Fruit fly (Drosophila melanogaster) whole organism, embryonic: ENCODE measurements around the gene Trim9.

Experiments used
- Abd-B ChIP-seq: fragments of 200-800 bp; sonication (Bioruptor generic); optimal IDR thresholded peaks from 2 replicates; lab custom pipeline; 2018; ENCODE audit warnings: missing biosample characterization, mild to moderate bottlenecking, missing genetic modification characterization, moderate library complexity
- Atf-2 ChIP-seq: fragments of 200-800 bp; sonication (Bioruptor generic); optimal IDR thresholded peaks from 2 replicates; lab custom pipeline; 2016; ENCODE audit warnings: missing biosample characterization, missing genetic modification characterization
- Bgb ChIP-seq: fragments of 200-800 bp; sonication (Bioruptor generic); IDR thresholded peaks from 2 replicates; pipeline ENCODE4 v1.3.6; 2022; ENCODE audit warnings: missing biosample characterization, missing genetic modification characterization; ENCODE audit not compliant: partially characterized antibody
- CG1024 ChIP-seq: fragments of 200-800 bp; sonication (Bioruptor generic); IDR thresholded peaks from 2 replicates; pipeline ENCODE4 v1.3.6; 2022; ENCODE audit warnings: missing biosample characterization, missing genetic modification characterization
- CG10321 ChIP-seq: fragments of 200-800 bp; sonication (Bioruptor generic); IDR thresholded peaks from 2 replicates; pipeline ENCODE4 v1.3.6; 2022; ENCODE audit warnings: missing biosample characterization, missing genetic modification characterization
- CG12942 ChIP-seq: fragments of 200-800 bp; sonication (Bioruptor generic); optimal IDR thresholded peaks from 3 replicates; lab custom pipeline; 2016; ENCODE audit warnings: missing biosample characterization, missing genetic modification characterization
- CG13424 ChIP-seq: fragments of 200-800 bp; sonication (Bioruptor generic); optimal IDR thresholded peaks from 2 replicates; lab custom pipeline; 2019; ENCODE audit warnings: missing biosample characterization, mild to moderate bottlenecking, missing genetic modification characterization, moderate library complexity
- CG14014 ChIP-seq: fragments of 200-800 bp; sonication (Bioruptor generic); IDR thresholded peaks from 2 replicates; pipeline ENCODE4 v1.3.6; 2022; ENCODE audit warnings: missing biosample characterization, missing genetic modification characterization
- CG15696 ChIP-seq: fragments of 200-800 bp; sonication (Bioruptor generic); optimal IDR thresholded peaks from 2 replicates; lab custom pipeline; 2019; ENCODE audit warnings: missing biosample characterization, mild to moderate bottlenecking, missing genetic modification characterization, moderate library complexity
- CG16779 ChIP-seq: fragments of 200-800 bp; sonication (Bioruptor generic); IDR thresholded peaks from 2 replicates; pipeline ENCODE4 v1.3.6; 2022; ENCODE audit warnings: missing biosample characterization, missing genetic modification characterization
- CG17802 ChIP-seq: fragments of 200-800 bp; sonication (Bioruptor generic); optimal IDR thresholded peaks from 2 replicates; lab custom pipeline; 2018; ENCODE audit warnings: missing biosample characterization, mild to moderate bottlenecking, missing genetic modification characterization, moderate library complexity
- CG18599 ChIP-seq: fragments of 200-800 bp; sonication (Bioruptor generic); optimal IDR thresholded peaks from 3 replicates; lab custom pipeline; 2017; ENCODE audit warnings: missing biosample characterization, missing genetic modification characterization, mild to moderate bottlenecking, moderate library complexity, missing genetic modification reagents
- CG2199 ChIP-seq: fragments of 200-800 bp; sonication (Bioruptor generic); IDR thresholded peaks from 3 replicates; pipeline ENCODE4 v1.3.6; 2022; ENCODE audit warnings: missing biosample characterization, missing genetic modification characterization
- CG2202 ChIP-seq: fragments of 200-800 bp; sonication (Bioruptor generic); optimal IDR thresholded peaks from 2 replicates; lab custom pipeline; 2018; ENCODE audit warnings: missing biosample characterization, mild to moderate bottlenecking, missing genetic modification characterization
- CG31388 ChIP-seq: fragments of 200-800 bp; sonication (Bioruptor generic); optimal IDR thresholded peaks from 2 replicates; lab custom pipeline; 2016; ENCODE audit warnings: missing biosample characterization, missing genetic modification characterization
- CG31441 ChIP-seq: fragments of 200-800 bp; sonication (Bioruptor generic); IDR thresholded peaks from 2 replicates; pipeline ENCODE4 v1.3.6; 2022; ENCODE audit warnings: missing biosample characterization, missing genetic modification characterization
- CG3281 ChIP-seq: fragments of 200-800 bp; sonication (Bioruptor generic); optimal IDR thresholded peaks from 3 replicates; lab custom pipeline; 2017; ENCODE audit warnings: missing biosample characterization, mild to moderate bottlenecking, missing genetic modification characterization
- CG6683 ChIP-seq: fragments of 200-800 bp; sonication (Bioruptor generic); optimal IDR thresholded peaks from 2 replicates; lab custom pipeline; 2017; ENCODE audit warnings: missing biosample characterization, mild to moderate bottlenecking, missing genetic modification characterization, missing genetic modification reagents
- CG6813 ChIP-seq: fragments of 200-800 bp; sonication (Bioruptor generic); optimal IDR thresholded peaks from 2 replicates; lab custom pipeline; 2017; ENCODE audit warnings: missing biosample characterization, missing genetic modification characterization, mild to moderate bottlenecking, moderate library complexity, missing genetic modification reagents
- CG7987 ChIP-seq: fragments of 200-800 bp; sonication (Bioruptor generic); optimal IDR thresholded peaks from 2 replicates; lab custom pipeline; 2018; ENCODE audit warnings: missing biosample characterization, mild to moderate bottlenecking, missing genetic modification characterization, moderate library complexity
- CG8359 ChIP-seq: fragments of 200-800 bp; sonication (Bioruptor generic); optimal IDR thresholded peaks from 2 replicates; lab custom pipeline; 2017; ENCODE audit warnings: missing biosample characterization, mild to moderate bottlenecking, missing genetic modification characterization, borderline replicate concordance
- CG9727 ChIP-seq: fragments of 200-800 bp; sonication (Bioruptor generic); optimal IDR thresholded peaks from 3 replicates; lab custom pipeline; 2017; ENCODE audit warnings: missing biosample characterization, mild to moderate bottlenecking, missing genetic modification characterization
- D19B ChIP-seq: fragments of 200-800 bp; sonication (Bioruptor generic); optimal IDR thresholded peaks from 2 replicates; lab custom pipeline; 2017; ENCODE audit warnings: missing biosample characterization, mild to moderate bottlenecking, missing genetic modification characterization
- Deaf1 ChIP-seq: fragments of 200-800 bp; optimal IDR thresholded peaks from 3 replicates; lab custom pipeline; 2019; ENCODE audit warnings: missing biosample characterization, mild to moderate bottlenecking, missing genetic modification characterization, moderate library complexity
- Dip3 ChIP-seq: fragments of 200-800 bp; sonication (Bioruptor generic); optimal IDR thresholded peaks from 3 replicates; lab custom pipeline; 2016; ENCODE audit warnings: missing biosample characterization, missing genetic modification characterization
- Dref ChIP-seq: fragments of 200-800 bp; sonication (Bioruptor generic); IDR thresholded peaks from 2 replicates; pipeline ENCODE4 v1.3.6; 2022; ENCODE audit warnings: missing biosample characterization, missing genetic modification characterization
- HHEX ChIP-seq: fragments of 200-800 bp; sonication (Bioruptor generic); optimal IDR thresholded peaks from 3 replicates; lab custom pipeline; 2017; ENCODE audit warnings: missing biosample characterization, mild to moderate bottlenecking, missing genetic modification characterization, missing genetic modification reagents
- HLH3B ChIP-seq: fragments of 200-800 bp; sonication (Bioruptor generic); IDR thresholded peaks from 2 replicates; pipeline ENCODE4 v1.3.6; 2022; ENCODE audit warnings: missing biosample characterization, missing genetic modification characterization
- HLH54F ChIP-seq: fragments of 200-800 bp; sonication (Bioruptor generic); optimal IDR thresholded peaks from 3 replicates; lab custom pipeline; 2016; ENCODE audit warnings: missing biosample characterization, missing genetic modification characterization
- NK7.1 ChIP-seq: fragments of 200-800 bp; sonication (Bioruptor generic); optimal IDR thresholded peaks from 3 replicates; lab custom pipeline; 2016; ENCODE audit warnings: missing biosample characterization, missing genetic modification characterization
- Nf-YB ChIP-seq: fragments of 200-800 bp; sonication (Bioruptor generic); optimal IDR thresholded peaks from 3 replicates; lab custom pipeline; 2019; ENCODE audit warnings: missing biosample characterization, mild to moderate bottlenecking, missing genetic modification characterization, moderate library complexity
- Sry-β ChIP-seq: fragments of 200-800 bp; sonication (Bioruptor generic); optimal IDR thresholded peaks from 2 replicates; lab custom pipeline; 2018; ENCODE audit warnings: missing biosample characterization, mild to moderate bottlenecking, missing genetic modification characterization, moderate library complexity
- Trl ChIP-seq, 3 experiments: fragments of >200 bp in 2 of 3; fragments of 200-800 bp in 1 of 3; sonication (Bioruptor generic) in 1 of 3; optimal IDR thresholded peaks; 2 replicates in 1 of 3; 3 replicates in 2 of 3; lab custom pipeline; 2016 to 2017; ENCODE audit warnings: missing biosample characterization in 1 of 3, missing genetic modification characterization in 1 of 3
- ac ChIP-seq: fragments of 200-800 bp; sonication (Bioruptor generic); optimal IDR thresholded peaks from 3 replicates; lab custom pipeline; 2017; ENCODE audit warnings: missing biosample characterization, mild to moderate bottlenecking, missing genetic modification characterization
- chn ChIP-seq: fragments of 200-800 bp; sonication (Bioruptor generic); optimal IDR thresholded peaks from 2 replicates; lab custom pipeline; 2016; ENCODE audit warnings: missing biosample characterization, missing genetic modification characterization
- croc ChIP-seq: fragments of 200-800 bp; sonication (Bioruptor generic); conservative IDR thresholded peaks from 3 replicates; pipeline ENCODE4 v1.3.6; 2022; ENCODE audit warnings: missing biosample characterization, missing genetic modification characterization
- eyg ChIP-seq: fragments of 200-800 bp; sonication (Bioruptor generic); optimal IDR thresholded peaks from 3 replicates; lab custom pipeline; 2016; ENCODE audit warnings: missing biosample characterization, missing genetic modification characterization
- fu2 ChIP-seq: fragments of 200-800 bp; sonication (Bioruptor generic); optimal IDR thresholded peaks from 2 replicates; lab custom pipeline; 2016; ENCODE audit warnings: missing biosample characterization, missing genetic modification characterization
- gsb-n ChIP-seq: fragments of 200-800 bp; sonication (Bioruptor generic); optimal IDR thresholded peaks from 3 replicates; lab custom pipeline; 2018; ENCODE audit warnings: missing biosample characterization, mild to moderate bottlenecking, missing genetic modification characterization
- hth ChIP-seq: fragments of >200 bp; optimal IDR thresholded peaks from 2 replicates; lab custom pipeline; 2017; ENCODE audit warnings: inconsistent platforms
- ind ChIP-seq: fragments of 200-800 bp; sonication (Bioruptor generic); optimal IDR thresholded peaks from 3 replicates; lab custom pipeline; 2016; ENCODE audit warnings: missing biosample characterization, missing genetic modification characterization
- org-1 ChIP-seq: fragments of 200-800 bp; sonication (Bioruptor generic); optimal IDR thresholded peaks from 2 replicates; lab custom pipeline; 2017; ENCODE audit warnings: missing biosample characterization, missing genetic modification characterization
- pzg ChIP-seq: fragments of 200-800 bp; sonication (Bioruptor generic); optimal IDR thresholded peaks from 3 replicates; lab custom pipeline; 2018; ENCODE audit warnings: missing biosample characterization, mild to moderate bottlenecking, missing genetic modification characterization, moderate library complexity
- repo ChIP-seq: fragments of 200-800 bp; sonication (Bioruptor generic); optimal IDR thresholded peaks from 2 replicates; lab custom pipeline; 2016; ENCODE audit warnings: missing biosample characterization, missing genetic modification characterization
- row ChIP-seq: fragments of 200-800 bp; sonication (Bioruptor generic); IDR thresholded peaks from 3 replicates; pipeline ENCODE4 v1.3.6; 2022; ENCODE audit warnings: missing biosample characterization, missing genetic modification characterization
- scrt ChIP-seq: fragments of 200-800 bp; sonication (Bioruptor generic); optimal IDR thresholded peaks from 2 replicates; lab custom pipeline; 2018; ENCODE audit warnings: missing biosample characterization, mild to moderate bottlenecking, missing genetic modification characterization, moderate library complexity
- sd ChIP-seq: fragments of 200-800 bp; sonication (Bioruptor generic); optimal IDR thresholded peaks from 3 replicates; lab custom pipeline; 2018; ENCODE audit warnings: missing biosample characterization, mild to moderate bottlenecking, missing genetic modification characterization, moderate library complexity
- sens ChIP-seq: fragments of 200-800 bp; sonication (Bioruptor generic); peaks from one replicate; lab custom pipeline; 2016; ENCODE audit warnings: missing biosample characterization, missing genetic modification characterization
- vnd ChIP-seq: fragments of 200-800 bp; sonication (Bioruptor generic); IDR thresholded peaks from 3 replicates; pipeline ENCODE4 v1.3.6; 2022; ENCODE audit warnings: missing biosample characterization, missing genetic modification characterization; ENCODE audit not compliant: partially characterized antibody

The Trim9 gene

dm6 chr2L:10526953-10527584 lies 17.6 kb upstream of the Trim9 start, which contains the start of gene Lip4 (continued):
- TF ChIP-seq Dref = no peak
- TF ChIP-seq vnd (GFP tag; lab: Robert Waterston, UW) = no peak
- TF ChIP-seq Deaf1 (tag; lab: Kevin White, UChicago) = peak; percentile 53
- TF ChIP-seq CG18599 (GFP tag; lab: Kevin White, UChicago) = peak; percentile 76
- peak; percentile 45 for TF ChIP-seq sd (tag; lab: Kevin White, UChicago)
- no peak for TF ChIP-seq Sry-β
- TF ChIP-seq CG2202 = peak; percentile 13
- TF ChIP-seq HHEX (GFP tag; lab: Kevin White, UChicago) = peak; percentile 76
- peak; percentile 46 for TF ChIP-seq CG12942 (GFP tag; lab: Kevin White, UChicago)
- TF ChIP-seq CG6813 (GFP tag; lab: Kevin White, UChicago) = peak; percentile 59
- peak; percentile 65 for TF ChIP-seq CG1024 (GFP tag; lab: Robert Waterston, UW)
- TF ChIP-seq CG13424 = peak; percentile 83
- peak; percentile 28 for TF ChIP-seq repo (GFP tag; lab: Kevin White, UChicago)
- TF ChIP-seq CG16779 (GFP tag; lab: Robert Waterston, UW) = no peak
- no peak for TF ChIP-seq pzg
- peak; percentile 47 for TF ChIP-seq scrt
- peak; percentile 9 for TF ChIP-seq CG17802 (tag; lab: Kevin White, UChicago)
- TF ChIP-seq CG10321 (GFP tag; lab: Robert Waterston, UW) = peak; percentile 44; the same call in 1 of the 2 replicates
- peak; percentile 50 for TF ChIP-seq chn (GFP tag; lab: Kevin White, UChicago)
- TF ChIP-seq CG8359 (GFP tag; lab: Kevin White, UChicago) = peak; percentile 28
- peak; percentile 47 for TF ChIP-seq CG7987 (GFP tag; lab: Kevin White, UChicago)
- TF ChIP-seq ac (GFP tag; lab: Kevin White, UChicago) = peak; percentile 3
- peak; percentile 85 for TF ChIP-seq row (GFP tag; lab: Robert Waterston, UW)
- no peak for TF ChIP-seq hth
- TF ChIP-seq CG2199 = 0 out of 3 replicates have a peak, but pooled peaks have one; percentile 22
- TF ChIP-seq NK7.1 = peak; percentile 22
- peak; percentile 77 for TF ChIP-seq CG3281 (GFP tag; lab: Kevin White, UChicago)
- TF ChIP-seq CG31388 (GFP tag; lab: Kevin White, UChicago) = peak; percentile 31
- peak; percentile 23 for TF ChIP-seq Dip3 (GFP tag; lab: Kevin White, UChicago)
- peak; percentile 48 for TF ChIP-seq Nf-YB (GFP tag; lab: Kevin White, UChicago)
- peak; percentile 66 for TF ChIP-seq CG15696 (tag; lab: Kevin White, UChicago)
- peak; percentile 95 for TF ChIP-seq sens (GFP tag; lab: Kevin White, UChicago)
- peak; percentile 41 for TF ChIP-seq CG6683 (GFP tag; lab: Kevin White, UChicago)
- peak; percentile 86 for TF ChIP-seq CG9727 (GFP tag; lab: Kevin White, UChicago)
- peak; percentile 43; the same call in 2 of the 3 replicates for TF ChIP-seq croc (GFP tag; lab: Robert Waterston, UW)
- peak; percentile 57 for TF ChIP-seq Abd-B
- peak; percentile 84 for TF ChIP-seq CG31441 (GFP tag; lab: Robert Waterston, UW)
- peak; percentile 14 for TF ChIP-seq Atf-2
- peak; percentile 49 for TF ChIP-seq D19B (GFP tag; lab: Kevin White, UChicago)
- peak; percentile 43 for TF ChIP-seq eyg (GFP tag; lab: Kevin White, UChicago)
- TF ChIP-seq gsb-n (tag; lab: Kevin White, UChicago) = peak; percentile 66
- TF ChIP-seq HLH54F (GFP tag; lab: Kevin White, UChicago) = peak; percentile 41
- TF ChIP-seq fu2 (GFP tag; lab: Kevin White, UChicago) = peak; percentile 14
- peak; percentile 76 for TF ChIP-seq ind (GFP tag; lab: Kevin White, UChicago)
- TF ChIP-seq Bgb (GFP tag; lab: Robert Waterston, UW) = no peak
- TF ChIP-seq HLH3B (GFP tag; lab: Robert Waterston, UW) = peak; percentile 83
- peak; percentile 61 for TF ChIP-seq org-1 (GFP tag; lab: Kevin White, UChicago)
- TF ChIP-seq CG14014 (GFP tag; lab: Robert Waterston, UW) = peak; percentile 82
- no peak for TF ChIP-seq Trl (optimal IDR thresholded peaks at IDR 0.05; lab: Kevin White, UChicago)
- TF ChIP-seq Trl (GFP tag; optimal IDR thresholded peaks at IDR 0.05; lab: Kevin White, UChicago) = peak; percentile 29
